Worm (Caenorhabditis elegans): ENCODE data around the gene Y46B2A.3.
A peak's percentile ranks its signal among the peaks of the same experiment; 100 is the strongest.
"Not testable (repeated sequence)": the region's sequence is repeated elsewhere in the genome, so short reads cannot be mapped to it uniquely, and the experiment has no call there.

Y46B2A.3 gene

ce11 chrII:861564-861963, 5.1 kb downstream of the Y46B2A.3 start, which contains the start of gene Y46B2A.4:
Gene Y46B2A.4, plus strand, starts transcription at chrII:861864.
- TF ChIP-seq ztf-16 (tag; optimal IDR thresholded peaks at IDR 0.05) (no peak), ahr-1 (tag; optimal IDR thresholded peaks at IDR 0.05) (no peak), nhr-232 (tag; optimal IDR thresholded peaks at IDR 0.05) (no peak), unc-55 (GFP tag; optimal IDR thresholded peaks at IDR 0.05) (no peak), ceh-48 (tag; optimal IDR thresholded peaks at IDR 0.05) (no peak), madf-2 (tag; optimal IDR thresholded peaks at IDR 0.05) (no peak), lin-11 (tag; optimal IDR thresholded peaks at IDR 0.05) (no peak), elt-2 (tag; optimal IDR thresholded peaks at IDR 0.05) (no peak), dmd-4 (tag; optimal IDR thresholded peaks at IDR 0.05; ENCODE audit: borderline replicate concordance) (no peak), ref-2 (tag; optimal IDR thresholded peaks at IDR 0.05) (no peak), che-1 (tag; optimal IDR thresholded peaks at IDR 0.05) (no peak), pat-9 (tag; optimal IDR thresholded peaks at IDR 0.05) (no peak), hlh-13 (GFP tag; optimal IDR thresholded peaks at IDR 0.05) (no peak), nfya-1 (tag; optimal IDR thresholded peaks at IDR 0.05) (no peak), pha-4 (tag; optimal IDR thresholded peaks at IDR 0.05) (no peak)

- not testable (repeated sequence) for TF ChIP-seq hlh-8 (tag; optimal IDR thresholded peaks at IDR 0.05); F13H6.1 (tag; optimal IDR thresholded peaks at IDR 0.05); pag-3 (tag; optimal IDR thresholded peaks at IDR 0.05; ENCODE audit: borderline replicate concordance)
Observed at ce11 chrII:850567-850966, 16.1 kb downstream of the Y46B2A.3 start, which contains the start of gene F28A10.5. Gene F28A10.5, minus strand, starts transcription at chrII:850667.

ce11 chrII:848519-848918, 18.2 kb downstream of the Y46B2A.3 start, which contains the start of the genes acdh-9 and F28A10.13:
Gene acdh-9, minus strand, starts transcription at chrII:848603.
Gene F28A10.13, plus strand, starts transcription at chrII:848812.
- TF ChIP-seq fax-1 (tag; optimal IDR thresholded peaks at IDR 0.05): no peak
- peak; percentile 81 for TF ChIP-seq unc-55 (GFP tag; optimal IDR thresholded peaks at IDR 0.05)
- TF ChIP-seq hlh-6 (tag; optimal IDR thresholded peaks at IDR 0.05): no peak
- TF ChIP-seq hlh-13 (GFP tag; optimal IDR thresholded peaks at IDR 0.05): no peak
- no peak for TF ChIP-seq odd-2 (tag; optimal IDR thresholded peaks at IDR 0.05)
- no peak for TF ChIP-seq sdc-2 (tag; optimal IDR thresholded peaks at IDR 0.05)
- TF ChIP-seq unc-86 (tag; optimal IDR thresholded peaks at IDR 0.05): no peak
- no peak for TF ChIP-seq K02D7.2 (tag; optimal IDR thresholded peaks at IDR 0.05)
- no peak for TF ChIP-seq ceh-19 (GFP tag; optimal IDR thresholded peaks at IDR 0.05)
- TF ChIP-seq nhr-11 (tag; optimal IDR thresholded peaks at IDR 0.05): no peak
- TF ChIP-seq ceh-6 (GFP tag; optimal IDR thresholded peaks at IDR 0.05): no peak
- TF ChIP-seq ceh-18 (tag; optimal IDR thresholded peaks at IDR 0.05): peak; percentile 10
- no peak for TF ChIP-seq tbx-2 (tag; optimal IDR thresholded peaks at IDR 0.05)
- peak; percentile 43 for TF ChIP-seq nfya-1 (tag; optimal IDR thresholded peaks at IDR 0.05)
- no peak for TF ChIP-seq ceh-34 (tag; optimal IDR thresholded peaks at IDR 0.05)
- no peak for TF ChIP-seq syd-9 (tag; optimal IDR thresholded peaks at IDR 0.05)
- no peak for TF ChIP-seq hlh-8 (tag; optimal IDR thresholded peaks at IDR 0.05)
- TF ChIP-seq tbx-7 (tag; optimal IDR thresholded peaks at IDR 0.05): no peak
- TF ChIP-seq rnt-1 (tag; optimal IDR thresholded peaks at IDR 0.05): no peak
- no peak for TF ChIP-seq fkh-10 (GFP tag; optimal IDR thresholded peaks at IDR 0.05)
- no peak for TF ChIP-seq pqm-1 (tag; optimal IDR thresholded peaks at IDR 0.05)
- no peak for TF ChIP-seq ceh-48 (tag; optimal IDR thresholded peaks at IDR 0.05)
- TF ChIP-seq pha-2 (tag; optimal IDR thresholded peaks at IDR 0.05): no peak
- no peak for TF ChIP-seq ref-2 (tag; optimal IDR thresholded peaks at IDR 0.05)
- TF ChIP-seq Y22D7AL.16 (tag; optimal IDR thresholded peaks at IDR 0.05): no peak
- TF ChIP-seq nhr-232 (tag; optimal IDR thresholded peaks at IDR 0.05): no peak
- TF ChIP-seq hlh-30 (tag; optimal IDR thresholded peaks at IDR 0.05; ENCODE audit: insufficient read depth): peak; percentile 35
- no peak for TF ChIP-seq pag-3 (tag; optimal IDR thresholded peaks at IDR 0.05; ENCODE audit: borderline replicate concordance)
- TF ChIP-seq sox-4 (tag; optimal IDR thresholded peaks at IDR 0.05): no peak
- TF ChIP-seq sox-2 (GFP tag; IDR thresholded peaks at IDR 0.05): no peak
- no peak for TF ChIP-seq unc-42 (tag; optimal IDR thresholded peaks at IDR 0.05)

Measured in whole organism, late embryonic.